Worm (Caenorhabditis elegans): ENCODE data around the gene srd-20.

The srd-20 gene

ce11 chrV:6017630-6018029, 37.8 kb upstream of the srd-20 start, which contains the start of the genes rpt-2 and aps-1:
Gene rpt-2 (minus strand): TSS chrV:6017669.
Gene aps-1 (plus strand): TSS chrV:6017970.
- no peak for TF ChIP-seq ceh-82 (tag; optimal IDR thresholded peaks at IDR 0.05)
- no peak for TF ChIP-seq R02D3.7 (tag; optimal IDR thresholded peaks at IDR 0.05)
- TF ChIP-seq ztf-11 (tag; optimal IDR thresholded peaks at IDR 0.05): no peak
- no peak for TF ChIP-seq alr-1 (tag; optimal IDR thresholded peaks at IDR 0.05)
- no peak for TF ChIP-seq fos-1 (tag; optimal IDR thresholded peaks at IDR 0.05)
- peak; percentile 84 for TF ChIP-seq mab-5 (tag; optimal IDR thresholded peaks at IDR 0.05)
- no peak for TF ChIP-seq dmd-4 (tag; optimal IDR thresholded peaks at IDR 0.05)
- TF ChIP-seq nhr-10 (tag; optimal IDR thresholded peaks at IDR 0.05): no peak
- TF ChIP-seq unc-55 (GFP tag; optimal IDR thresholded peaks at IDR 0.05): peak; percentile 96
- TF ChIP-seq ztf-1 (GFP tag; conservative IDR thresholded peaks at IDR 0.05): no peak
- TF ChIP-seq blmp-1 (tag; optimal IDR thresholded peaks at IDR 0.05; ENCODE audit: insufficient read depth): peak; percentile 59
- TF ChIP-seq nhr-21 (tag; optimal IDR thresholded peaks at IDR 0.05): peak; percentile 69
- no peak for TF ChIP-seq unc-62 (GFP tag; optimal IDR thresholded peaks at IDR 0.05)
- no peak for TF ChIP-seq Y55F3AM.14 (GFP tag; optimal IDR thresholded peaks at IDR 0.05)
- peak; percentile 94 for TF ChIP-seq C34F6.9 (tag; optimal IDR thresholded peaks at IDR 0.05)
- TF ChIP-seq F13H6.1 (tag; optimal IDR thresholded peaks at IDR 0.05): peak; percentile 76
- peak in 1 of 2 experiments; percentile 18 for TF ChIP-seq mdl-1 (tag; optimal IDR thresholded peaks at IDR 0.05)
- TF ChIP-seq nhr-12 (tag; optimal IDR thresholded peaks at IDR 0.05): no peak
- TF ChIP-seq mbf-1 (tag; optimal IDR thresholded peaks at IDR 0.05): no peak
- TF ChIP-seq snpc-4 (tag; optimal IDR thresholded peaks at IDR 0.05): peak; percentile 71
- TF ChIP-seq sma-3 (GFP tag; optimal IDR thresholded peaks at IDR 0.05): peak; percentile 83
- peak; percentile 20 for TF ChIP-seq zag-1 (tag; optimal IDR thresholded peaks at IDR 0.05)
- TF ChIP-seq nhr-25 (tag; optimal IDR thresholded peaks at IDR 0.05): peak; percentile 68
- peak; percentile 84 for TF ChIP-seq gmeb-1 (tag; optimal IDR thresholded peaks at IDR 0.05)
- TF ChIP-seq nhr-11 (tag; optimal IDR thresholded peaks at IDR 0.05): no peak
- peak; percentile 11 for TF ChIP-seq ceh-16 (tag; optimal IDR thresholded peaks at IDR 0.05)
- no peak for TF ChIP-seq peb-1 (tag; optimal IDR thresholded peaks at IDR 0.05)
- no peak for TF ChIP-seq aly-2 (tag; optimal IDR thresholded peaks at IDR 0.05)
- peak; percentile 68 for TF ChIP-seq ztf-4 (tag; optimal IDR thresholded peaks at IDR 0.05)
- no peak for TF ChIP-seq lin-39 (tag; optimal IDR thresholded peaks at IDR 0.05)
- peak; percentile 58 to 90 for TF ChIP-seq lsy-2 (tag; optimal IDR thresholded peaks at IDR 0.05)
- peak; percentile 85 for TF ChIP-seq nhr-6 (tag; optimal IDR thresholded peaks at IDR 0.05)
- TF ChIP-seq ZK546.5 (tag; optimal IDR thresholded peaks at IDR 0.05): no peak
- TF ChIP-seq elt-1 (tag; optimal IDR thresholded peaks at IDR 0.05): no peak
- TF ChIP-seq elt-3 (tag; optimal IDR thresholded peaks at IDR 0.05): no peak
- TF ChIP-seq unc-39 (tag; optimal IDR thresholded peaks at IDR 0.05): no peak
- no peak for TF ChIP-seq nhr-237 (tag; optimal IDR thresholded peaks at IDR 0.05)
- TF ChIP-seq crh-2 (tag; optimal IDR thresholded peaks at IDR 0.05): peak; percentile 93
- TF ChIP-seq lin-13 (GFP tag; optimal IDR thresholded peaks at IDR 0.05): peak; percentile 84
- TF ChIP-seq sma-9 (GFP tag; optimal IDR thresholded peaks at IDR 0.05): peak; percentile 89
- no peak for TF ChIP-seq sma-9 (tag; optimal IDR thresholded peaks at IDR 0.05)
- TF ChIP-seq sem-4 (tag; optimal IDR thresholded peaks at IDR 0.05): peak; percentile 84
- peak; percentile 25 for TF ChIP-seq egl-27 (tag; optimal IDR thresholded peaks at IDR 0.05)
- TF ChIP-seq nhr-77 (tag; optimal IDR thresholded peaks at IDR 0.05): no peak
- TF ChIP-seq ama-1 (optimal IDR thresholded peaks at IDR 0.05): peak; percentile 71
- TF ChIP-seq nhr-129 (tag; optimal IDR thresholded peaks at IDR 0.05): peak; percentile 87
- no peak for TF ChIP-seq lin-11 (tag; optimal IDR thresholded peaks at IDR 0.05)
- peak; percentile 99 for TF ChIP-seq skn-1 (tag; optimal IDR thresholded peaks at IDR 0.05)
- no peak for TF ChIP-seq nhr-23 (tag; optimal IDR thresholded peaks at IDR 0.05)

All from whole organism, L2 larva.